Fruit fly (Drosophila melanogaster) whole organism, embryonic: Measurements from ENCODE around the gene gammaTub37C.

Experiments
- Antp ChIP-seq: fragments of 200-800 bp; sonication (Bioruptor generic); optimal IDR thresholded peaks from 3 replicates; lab custom pipeline; 2016; ENCODE audit warnings: missing biosample characterization, missing genetic modification characterization
- Asciz ChIP-seq: fragments of 200-800 bp; sonication (Bioruptor generic); optimal IDR thresholded peaks from 2 replicates; lab custom pipeline; 2017; ENCODE audit warnings: missing biosample characterization, mild to moderate bottlenecking, missing genetic modification characterization, missing genetic modification reagents
- CG10209 ChIP-seq: fragments of 200-800 bp; sonication (Bioruptor generic); optimal IDR thresholded peaks from 3 replicates; lab custom pipeline; 2017; ENCODE audit warnings: missing biosample characterization, mild to moderate bottlenecking, missing genetic modification characterization, missing genetic modification reagents
- CG10321 ChIP-seq: fragments of 200-800 bp; sonication (Bioruptor generic); IDR thresholded peaks from 2 replicates; pipeline ENCODE4 v1.3.6; 2022; ENCODE audit warnings: missing biosample characterization, missing genetic modification characterization
- CG12071 ChIP-seq: fragments of 200-800 bp; sonication (Bioruptor generic); optimal IDR thresholded peaks from 3 replicates; lab custom pipeline; 2018; ENCODE audit warnings: missing biosample characterization, mild to moderate bottlenecking, missing genetic modification characterization
- CG12942 ChIP-seq: fragments of 200-800 bp; sonication (Bioruptor generic); optimal IDR thresholded peaks from 3 replicates; lab custom pipeline; 2016; ENCODE audit warnings: missing biosample characterization, missing genetic modification characterization
- CG15514 ChIP-seq: fragments of 200-800 bp; sonication (Bioruptor generic); optimal IDR thresholded peaks from 3 replicates; lab custom pipeline; 2017; ENCODE audit warnings: missing biosample characterization, missing genetic modification characterization, mild to moderate bottlenecking, moderate library complexity, missing genetic modification reagents
- CG18599 ChIP-seq: fragments of 200-800 bp; sonication (Bioruptor generic); optimal IDR thresholded peaks from 3 replicates; lab custom pipeline; 2017; ENCODE audit warnings: missing biosample characterization, missing genetic modification characterization, mild to moderate bottlenecking, moderate library complexity, missing genetic modification reagents
- CG2889 ChIP-seq: fragments of 200-800 bp; sonication (Bioruptor generic); IDR thresholded peaks from 3 replicates; pipeline ENCODE4 v1.3.6; 2022; ENCODE audit warnings: missing biosample characterization, missing genetic modification characterization
- CG30020 ChIP-seq: fragments of 200-800 bp; optimal IDR thresholded peaks from 2 replicates; lab custom pipeline; 2019; ENCODE audit warnings: missing biosample characterization, mild to moderate bottlenecking, missing genetic modification characterization, moderate library complexity
- CG3065 ChIP-seq: fragments of 200-800 bp; sonication (Bioruptor generic); optimal IDR thresholded peaks from 2 replicates; lab custom pipeline; 2016; ENCODE audit warnings: missing biosample characterization, missing genetic modification characterization
- CG31224 ChIP-seq: fragments of 200-800 bp; sonication (Bioruptor generic); IDR thresholded peaks from 2 replicates; pipeline ENCODE4 v1.3.6; 2022; ENCODE audit warnings: missing biosample characterization, missing genetic modification characterization
- CG4404 ChIP-seq: fragments of 200-800 bp; sonication (Bioruptor generic); IDR thresholded peaks from 2 replicates; pipeline ENCODE4 v1.3.6; 2022; ENCODE audit warnings: missing biosample characterization, missing genetic modification characterization
- CG5245 ChIP-seq: fragments of 200-800 bp; sonication (Bioruptor generic); optimal IDR thresholded peaks from 3 replicates; lab custom pipeline; 2016; ENCODE audit warnings: missing biosample characterization, missing genetic modification characterization
- CG6854 ChIP-seq: fragments of 200-800 bp; sonication (Bioruptor generic); optimal IDR thresholded peaks from 3 replicates; lab custom pipeline; 2017; ENCODE audit warnings: missing biosample characterization, mild to moderate bottlenecking, missing genetic modification characterization
- CG7372 ChIP-seq: fragments of 200-800 bp; sonication (Bioruptor generic); IDR thresholded peaks from 2 replicates; pipeline ENCODE4 v1.3.6; 2022; ENCODE audit warnings: missing biosample characterization, missing genetic modification characterization
- CG7987 ChIP-seq: fragments of 200-800 bp; sonication (Bioruptor generic); optimal IDR thresholded peaks from 2 replicates; lab custom pipeline; 2018; ENCODE audit warnings: missing biosample characterization, mild to moderate bottlenecking, missing genetic modification characterization, moderate library complexity
- CkIIα-i1 ChIP-seq: fragments of 200-800 bp; sonication (Bioruptor generic); IDR thresholded peaks from 2 replicates; pipeline ENCODE4 v1.3.6; 2022; ENCODE audit warnings: missing biosample characterization, missing genetic modification characterization
- Dad ChIP-seq: fragments of 200-800 bp; sonication (Bioruptor generic); optimal IDR thresholded peaks from 3 replicates; lab custom pipeline; 2016; ENCODE audit warnings: missing biosample characterization, missing genetic modification characterization
- Dbx ChIP-seq: fragments of 200-800 bp; sonication (Bioruptor generic); IDR thresholded peaks from 3 replicates; pipeline ENCODE4 v1.3.6; 2022; ENCODE audit warnings: missing biosample characterization, missing genetic modification characterization
- Eip74EF ChIP-seq, 2 experiments: fragments of 200-800 bp in 1 of 2; fragments of >200 bp in 1 of 2; sonication (Bioruptor generic) in 1 of 2; optimal IDR thresholded peaks; 2 replicates each; lab custom pipeline; 2017 to 2019; ENCODE audit warnings: missing biosample characterization in 2 of 2, missing genetic modification characterization in 2 of 2, mild to moderate bottlenecking in 1 of 2, moderate library complexity in 1 of 2
- Fer2 ChIP-seq: fragments of 200-800 bp; sonication (Bioruptor generic); optimal IDR thresholded peaks from 2 replicates; lab custom pipeline; 2018; ENCODE audit warnings: missing biosample characterization, mild to moderate bottlenecking, missing genetic modification characterization, moderate library complexity
- Gsc ChIP-seq: fragments of 200-800 bp; sonication (Bioruptor generic); IDR thresholded peaks from 2 replicates; pipeline ENCODE4 v1.3.6; 2022; ENCODE audit warnings: missing biosample characterization, missing genetic modification characterization
- HLHmδ ChIP-seq: fragments of 200-800 bp; sonication (Bioruptor generic); optimal IDR thresholded peaks from 2 replicates; lab custom pipeline; 2018; ENCODE audit warnings: missing biosample characterization, mild to moderate bottlenecking, missing genetic modification characterization, moderate library complexity
- Hsf ChIP-seq: fragments of 200-800 bp; sonication (Bioruptor generic); optimal IDR thresholded peaks from 3 replicates; lab custom pipeline; 2016; ENCODE audit warnings: missing biosample characterization, missing genetic modification characterization
- MBD-R2 ChIP-seq: fragments of 200-800 bp; sonication (Bioruptor generic); IDR thresholded peaks from 2 replicates; pipeline ENCODE4 v1.3.6; 2022; ENCODE audit warnings: missing biosample characterization, missing genetic modification characterization
- MESR4 ChIP-seq: fragments of 200-800 bp; sonication (Bioruptor generic); optimal IDR thresholded peaks from 2 replicates; lab custom pipeline; 2018; ENCODE audit warnings: missing biosample characterization, mild to moderate bottlenecking, missing genetic modification characterization, moderate library complexity
- Myb ChIP-seq: fragments of 200-800 bp; sonication (Bioruptor generic); optimal IDR thresholded peaks from 2 replicates; lab custom pipeline; 2016; ENCODE audit warnings: missing biosample characterization, missing genetic modification characterization
- Neu2 ChIP-seq: fragments of 200-800 bp; sonication (Bioruptor generic); optimal IDR thresholded peaks from 3 replicates; lab custom pipeline; 2016; ENCODE audit warnings: missing biosample characterization, missing genetic modification characterization, borderline replicate concordance
- Oli ChIP-seq: fragments of 200-800 bp; sonication (Bioruptor generic); optimal IDR thresholded peaks from 2 replicates; lab custom pipeline; 2018; ENCODE audit warnings: missing biosample characterization, mild to moderate bottlenecking, missing genetic modification characterization, moderate library complexity
- Optix ChIP-seq: fragments of 200-800 bp; sonication (Bioruptor generic); IDR thresholded peaks from 3 replicates; pipeline ENCODE4 v1.3.6; 2022; ENCODE audit warnings: missing biosample characterization, missing genetic modification characterization
- Sry-β ChIP-seq: fragments of 200-800 bp; sonication (Bioruptor generic); optimal IDR thresholded peaks from 2 replicates; lab custom pipeline; 2018; ENCODE audit warnings: missing biosample characterization, mild to moderate bottlenecking, missing genetic modification characterization, moderate library complexity
- TFAM ChIP-seq: fragments of 200-800 bp; sonication (Bioruptor generic); optimal IDR thresholded peaks from 2 replicates; lab custom pipeline; 2017; ENCODE audit warnings: missing biosample characterization, missing genetic modification characterization, inconsistent platforms
- ab ChIP-seq: fragments of 200-800 bp; sonication (Bioruptor generic); optimal IDR thresholded peaks from 2 replicates; lab custom pipeline; 2016; ENCODE audit warnings: missing biosample characterization, missing genetic modification characterization
- al ChIP-seq: fragments of 200-800 bp; sonication (Bioruptor generic); IDR thresholded peaks from 2 replicates; pipeline ENCODE4 v1.3.6; 2022; ENCODE audit warnings: missing biosample characterization, missing genetic modification characterization
- bbx ChIP-seq: fragments of 200-800 bp; sonication (Bioruptor generic); IDR thresholded peaks from 2 replicates; pipeline ENCODE4 v1.3.6; 2022; ENCODE audit warnings: missing biosample characterization, missing genetic modification characterization; ENCODE audit not compliant: partially characterized antibody
- danr ChIP-seq: fragments of 200-800 bp; sonication (Bioruptor generic); IDR thresholded peaks from 2 replicates; pipeline ENCODE4 v1.3.6; 2022; ENCODE audit warnings: missing biosample characterization, missing genetic modification characterization
- exex ChIP-seq: fragments of 200-800 bp; sonication (Bioruptor generic); optimal IDR thresholded peaks from 4 replicates; lab custom pipeline; 2018; ENCODE audit warnings: missing biosample characterization, mild to moderate bottlenecking, missing genetic modification characterization, moderate library complexity
- fd102C ChIP-seq: fragments of 200-800 bp; sonication (Bioruptor generic); optimal IDR thresholded peaks from 2 replicates; lab custom pipeline; 2018; ENCODE audit warnings: missing biosample characterization, mild to moderate bottlenecking, missing genetic modification characterization, moderate library complexity
- gsb ChIP-seq: fragments of 200-800 bp; sonication (Bioruptor generic); IDR thresholded peaks from 2 replicates; pipeline ENCODE4 v1.3.6; 2022; ENCODE audit warnings: missing biosample characterization, missing genetic modification characterization
- ham ChIP-seq: fragments of 200-800 bp; sonication (Bioruptor generic); IDR thresholded peaks from 2 replicates; pipeline ENCODE4 v1.3.6; 2022; ENCODE audit warnings: missing biosample characterization, missing genetic modification characterization
- hb ChIP-seq: fragments of 200-800 bp; sonication (Bioruptor generic); IDR thresholded peaks from 3 replicates; pipeline ENCODE4 v1.3.6; 2022; ENCODE audit warnings: missing biosample characterization, missing genetic modification characterization; ENCODE audit not compliant: partially characterized antibody
- lbe ChIP-seq: fragments of 200-800 bp; sonication (Bioruptor generic); optimal IDR thresholded peaks from 2 replicates; lab custom pipeline; 2016; ENCODE audit warnings: missing biosample characterization, mild to moderate bottlenecking, missing genetic modification characterization
- mirr ChIP-seq: fragments of 200-800 bp; sonication (Bioruptor generic); optimal IDR thresholded peaks from 3 replicates; lab custom pipeline; 2018; ENCODE audit warnings: missing biosample characterization, mild to moderate bottlenecking, missing genetic modification characterization
- onecut ChIP-seq: fragments of 200-800 bp; sonication (Bioruptor generic); IDR thresholded peaks from 2 replicates; pipeline ENCODE4 v1.3.6; 2022; ENCODE audit warnings: missing biosample characterization, missing genetic modification characterization
- run ChIP-seq: fragments of 200-800 bp; sonication (Bioruptor generic); optimal IDR thresholded peaks from 3 replicates; lab custom pipeline; 2018; ENCODE audit warnings: missing biosample characterization, mild to moderate bottlenecking, missing genetic modification characterization
- slou ChIP-seq: fragments of 200-800 bp; sonication (Bioruptor generic); optimal IDR thresholded peaks from 3 replicates; lab custom pipeline; 2016; ENCODE audit warnings: missing biosample characterization, missing genetic modification characterization
- sr ChIP-seq: fragments of 200-800 bp; sonication (Bioruptor generic); IDR thresholded peaks from 3 replicates; pipeline ENCODE4 v1.3.6; 2022; ENCODE audit warnings: missing biosample characterization, missing genetic modification characterization
- ttk ChIP-seq: fragments of 200-800 bp; sonication (Bioruptor generic); IDR thresholded peaks from 2 replicates; pipeline ENCODE4 v2.1.2; 2022; ENCODE audit warnings: missing biosample characterization, missing genetic modification characterization
- unpg ChIP-seq: fragments of 200-800 bp; sonication (Bioruptor generic); optimal IDR thresholded peaks from 3 replicates; lab custom pipeline; 2018; ENCODE audit warnings: missing biosample characterization, mild to moderate bottlenecking, missing genetic modification characterization, moderate library complexity
- wor ChIP-seq: fragments of 200-800 bp; sonication (Bioruptor generic); IDR thresholded peaks from 2 replicates; pipeline ENCODE4 v1.3.6; 2022; ENCODE audit warnings: missing biosample characterization, missing genetic modification characterization
- zfh2 ChIP-seq: fragments of 200-800 bp; sonication (Bioruptor generic); optimal IDR thresholded peaks from 2 replicates; lab custom pipeline; 2016; ENCODE audit warnings: missing biosample characterization, missing genetic modification characterization

The gammaTub37C gene

dm6 chr2L:19165998-19166397 lies 19.5 kb downstream of the gammaTub37C start (continued):
- TF ChIP-seq sr (GFP tag; lab: Robert Waterston, UW) (peak; percentile 100), CG31224 (GFP tag; lab: Robert Waterston, UW) (no peak), Antp (GFP tag; lab: Kevin White, UChicago) (no peak), CG6854 (no peak), danr (GFP tag; lab: Robert Waterston, UW) (no peak), CG2889 (GFP tag; lab: Robert Waterston, UW) (no peak), Dbx (GFP tag; lab: Robert Waterston, UW) (no peak), Neu2 (no peak), gsb (no peak), wor (GFP tag; lab: Robert Waterston, UW) (no peak), Myb (GFP tag; lab: Kevin White, UChicago) (no peak), bbx (GFP tag; lab: Robert Waterston, UW) (no peak), exex (no peak), Eip74EF (GFP tag; optimal IDR thresholded peaks at IDR 0.05; lab: Kevin White, UChicago) (peak in 1 of 2 experiments; percentile 26), fd102C (GFP tag; lab: Kevin White, UChicago) (no peak), Fer2 (no peak), CG7987 (GFP tag; lab: Kevin White, UChicago) (no peak), CG18599 (GFP tag; lab: Kevin White, UChicago) (no peak), CG4404 (GFP tag; lab: Robert Waterston, UW) (no peak), MESR4 (GFP tag; lab: Kevin White, UChicago) (no peak), ttk (no peak), onecut (GFP tag; lab: Robert Waterston, UW) (no peak), CG30020 (tag; lab: Kevin White, UChicago) (no peak), Gsc (GFP tag; lab: Robert Waterston, UW) (no peak), Asciz (GFP tag; lab: Kevin White, UChicago) (no peak), ham (GFP tag; lab: Robert Waterston, UW) (no peak), TFAM (no peak), mirr (no peak), Hsf (GFP tag; lab: Kevin White, UChicago) (no peak), run (no peak), CG7372 (GFP tag; lab: Robert Waterston, UW) (no peak), Optix (no peak), CG10321 (GFP tag; lab: Robert Waterston, UW) (peak; percentile 85), al (GFP tag; lab: Robert Waterston, UW) (no peak), Oli (no peak), Sry-β (no peak), zfh2 (GFP tag; lab: Kevin White, UChicago) (no peak), CG12942 (GFP tag; lab: Kevin White, UChicago) (no peak), CG5245 (GFP tag; lab: Kevin White, UChicago) (no peak), CkIIα-i1 (GFP tag; lab: Robert Waterston, UW) (no peak), MBD-R2 (GFP tag; lab: Robert Waterston, UW) (no peak), ab (GFP tag; lab: Kevin White, UChicago) (no peak), CG3065 (no peak), unpg (no peak), lbe (GFP tag; lab: Kevin White, UChicago) (no peak), Dad (GFP tag; lab: Kevin White, UChicago) (no peak), CG15514 (GFP tag; lab: Kevin White, UChicago) (no peak), slou (GFP tag; lab: Kevin White, UChicago) (no peak), CG10209 (GFP tag; lab: Kevin White, UChicago) (no peak), HLHmδ (GFP tag; lab: Kevin White, UChicago) (no peak), CG12071 (GFP tag; lab: Kevin White, UChicago) (no peak), hb (no peak)
